Worm (Caenorhabditis elegans): ENCODE data around the gene aagr-3.

DNA sequence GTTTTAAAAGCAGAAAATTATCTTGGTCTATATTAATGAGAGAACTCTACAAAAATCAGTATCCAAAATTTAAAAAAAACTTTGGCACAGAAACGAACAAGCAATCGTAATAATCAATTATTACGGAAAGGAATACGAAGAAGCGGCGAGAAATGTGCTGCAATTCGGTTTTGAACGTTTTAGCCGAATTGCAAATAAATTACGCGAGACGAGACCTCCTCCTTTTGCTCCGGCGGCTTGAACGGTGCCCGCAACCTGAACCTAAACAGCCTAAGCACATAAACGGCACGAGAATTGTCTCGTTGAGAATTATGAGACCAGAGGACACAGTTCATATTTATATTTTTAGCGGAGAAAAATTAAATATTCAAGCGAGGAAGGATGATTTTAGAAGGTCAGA lies 39.9 kb downstream of the aagr-3 start:
- TF ChIP-seq R02D3.7 (tag; optimal IDR thresholded peaks at IDR 0.05) (no peak), ceh-28 (tag; optimal IDR thresholded peaks at IDR 0.05) (no peak), skn-1 (tag; optimal IDR thresholded peaks at IDR 0.05) (no peak), ztf-4 (tag; optimal IDR thresholded peaks at IDR 0.05) (no peak), mdl-1 (tag; optimal IDR thresholded peaks at IDR 0.05) (no peak), fos-1 (tag; optimal IDR thresholded peaks at IDR 0.05) (no peak), ama-1 (optimal IDR thresholded peaks at IDR 0.05) (peak; percentile 32), ceh-16 (tag; optimal IDR thresholded peaks at IDR 0.05) (no peak), elt-3 (tag; optimal IDR thresholded peaks at IDR 0.05) (no peak), nhr-23 (tag; optimal IDR thresholded peaks at IDR 0.05) (no peak), aly-2 (tag; optimal IDR thresholded peaks at IDR 0.05) (no peak), unc-62 (GFP tag; optimal IDR thresholded peaks at IDR 0.05) (no peak), jun-1 (tag; optimal IDR thresholded peaks at IDR 0.05) (no peak)

Measured in whole organism, L3 larva.